Fruit fly (Drosophila melanogaster): ENCODE data around the gene CG43796.

Gene CG43796

dm6 chr2L:8511723-8512122 is 29.5 kb downstream of the CG43796 start, which contains the start of gene CG13096:
TSS of gene CG13096 (minus strand) at chr2L:8511866.
- no peak for TF ChIP-seq CG8478 (optimal IDR thresholded peaks at IDR 0.05)
- no peak for TF ChIP-seq pan (optimal IDR thresholded peaks at IDR 0.05)
- TF ChIP-seq usp (GFP tag; optimal IDR thresholded peaks at IDR 0.05), result no peak

dm6 chr2L:8514748-8515147 is 32.6 kb downstream of the CG43796 start, which contains the start of the genes CG13097 and PIG-U:
TSS of gene CG13097 (minus strand) at chr2L:8514868.
TSS of gene PIG-U (plus strand) at chr2L:8515096.
- TF ChIP-seq CG8478 (optimal IDR thresholded peaks at IDR 0.05) (no peak), Dll (optimal IDR thresholded peaks at IDR 0.05) (no peak)

- TF ChIP-seq psq (optimal IDR thresholded peaks at IDR 0.05) (no peak), EcR (GFP tag; optimal IDR thresholded peaks at IDR 0.05) (no peak), usp (GFP tag; optimal IDR thresholded peaks at IDR 0.05) (no peak), Dll (optimal IDR thresholded peaks at IDR 0.05) (no peak)
These were observed 35.1 kb downstream of the CG43796 start, which contains the start of the genes mRpL51 and Uba4 for dm6 chr2L:8517256-8517694. TSS of gene mRpL51 (minus strand) at chr2L:8517380. TSS of gene Uba4 (plus strand) at chr2L:8517411.

dm6 chr2L:8519390-8519789 is 37.2 kb downstream of the CG43796 start, which contains the start of gene Sgp:
TSS of gene Sgp (plus strand) at chr2L:8519690.
- no peak for TF ChIP-seq psq (optimal IDR thresholded peaks at IDR 0.05)
- TF ChIP-seq Dll (optimal IDR thresholded peaks at IDR 0.05), result no peak
- no peak for TF ChIP-seq EcR (GFP tag; optimal IDR thresholded peaks at IDR 0.05)
- TF ChIP-seq pan (optimal IDR thresholded peaks at IDR 0.05), result no peak
- TF ChIP-seq usp (GFP tag; optimal IDR thresholded peaks at IDR 0.05), result no peak
- no peak for TF ChIP-seq CG8478 (optimal IDR thresholded peaks at IDR 0.05)

dm6 chr2L:8521724-8522309 is 39.6 kb downstream of the CG43796 start, which contains the start of gene Acer:
TSS of gene Acer (plus strand) at chr2L:8521933.
- TF ChIP-seq EcR (GFP tag; optimal IDR thresholded peaks at IDR 0.05) (no peak), Dll (optimal IDR thresholded peaks at IDR 0.05) (no peak), usp (GFP tag; optimal IDR thresholded peaks at IDR 0.05) (no peak), psq (optimal IDR thresholded peaks at IDR 0.05) (no peak), pan (optimal IDR thresholded peaks at IDR 0.05) (no peak), CG8478 (optimal IDR thresholded peaks at IDR 0.05) (no peak)

dm6 chr2L:8522781-8523180 is 40.6 kb downstream of the CG43796 start:
- no peak for TF ChIP-seq Dll (optimal IDR thresholded peaks at IDR 0.05)
- TF ChIP-seq EcR (GFP tag; optimal IDR thresholded peaks at IDR 0.05), result no peak
- no peak for TF ChIP-seq pan (optimal IDR thresholded peaks at IDR 0.05)
- TF ChIP-seq usp (GFP tag; optimal IDR thresholded peaks at IDR 0.05), result no peak
- no peak for TF ChIP-seq psq (optimal IDR thresholded peaks at IDR 0.05)
- no peak for TF ChIP-seq CG8478 (optimal IDR thresholded peaks at IDR 0.05)

dm6 chr2L:8525000-8525399 is 42.8 kb downstream of the CG43796 start:
- no peak for TF ChIP-seq usp (GFP tag; optimal IDR thresholded peaks at IDR 0.05)
- no peak for TF ChIP-seq EcR (GFP tag; optimal IDR thresholded peaks at IDR 0.05)

- TF ChIP-seq EcR (GFP tag; optimal IDR thresholded peaks at IDR 0.05) (no peak), Dll (optimal IDR thresholded peaks at IDR 0.05) (no peak), psq (optimal IDR thresholded peaks at IDR 0.05) (no peak), usp (GFP tag; optimal IDR thresholded peaks at IDR 0.05) (no peak), CG8478 (optimal IDR thresholded peaks at IDR 0.05) (no peak), pan (optimal IDR thresholded peaks at IDR 0.05) (no peak)
These were observed 46.1 kb downstream of the CG43796 start, which contains the start of the genes lmgA and lmgB for dm6 chr2L:8528318-8528717. TSS of gene lmgA (minus strand) at chr2L:8528618. TSS of gene lmgB (minus strand) at chr2L:8528618.

dm6 chr2L:8528951-8529430 is 46.8 kb downstream of the CG43796 start, which contains the start of gene CG17834:
TSS of gene CG17834 (plus strand) at chr2L:8529141.
- TF ChIP-seq EcR (GFP tag; optimal IDR thresholded peaks at IDR 0.05) (no peak), Dll (optimal IDR thresholded peaks at IDR 0.05) (no peak), pan (optimal IDR thresholded peaks at IDR 0.05) (no peak), psq (optimal IDR thresholded peaks at IDR 0.05) (no peak), CG8478 (optimal IDR thresholded peaks at IDR 0.05) (no peak), usp (GFP tag; optimal IDR thresholded peaks at IDR 0.05) (no peak)

dm6 chr2L:8530189-8530588 is 48.0 kb downstream of the CG43796 start:
- TF ChIP-seq Dll (optimal IDR thresholded peaks at IDR 0.05) (no peak), psq (optimal IDR thresholded peaks at IDR 0.05) (no peak), usp (GFP tag; optimal IDR thresholded peaks at IDR 0.05) (no peak), pan (optimal IDR thresholded peaks at IDR 0.05) (no peak), EcR (GFP tag; optimal IDR thresholded peaks at IDR 0.05) (no peak), CG8478 (optimal IDR thresholded peaks at IDR 0.05) (no peak)

Measured in whole organism.